Fruit fly (Drosophila melanogaster): ENCODE results near the gene CG5001.

Gene CG5001

DNA sequence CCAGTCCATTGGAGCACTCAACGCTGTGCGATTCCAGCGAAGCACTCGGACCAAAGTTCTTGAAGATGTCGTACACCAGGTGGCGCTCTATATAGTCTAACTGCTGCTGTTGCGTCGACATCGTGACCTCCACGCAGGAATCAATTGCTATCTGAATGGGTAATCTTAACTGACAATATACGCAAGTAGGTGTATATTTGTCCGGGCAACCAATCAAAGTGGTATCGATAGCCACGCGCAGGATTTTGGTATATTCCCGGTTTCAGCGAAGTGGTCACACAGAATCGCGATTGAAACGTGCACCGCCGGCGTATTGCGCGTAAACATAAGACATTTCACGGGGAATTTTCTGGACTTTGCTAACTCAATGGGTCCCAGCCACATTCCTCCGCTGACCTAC, 1.8 kb upstream of the CG5001 start, which contains the start of the genes CG5126 and Tgt (continued):
- TF ChIP-seq CG8290 (GFP tag; optimal IDR thresholded peaks at IDR 0.05) (no peak), CG8290 (tag; optimal IDR thresholded peaks at IDR 0.05) (no peak), CoRest (tag; optimal IDR thresholded peaks at IDR 0.05) (no peak), Scr (GFP tag; IDR thresholded peaks at IDR 0.05; ENCODE audit: partially characterized antibody) (peak; percentile 59), ac (GFP tag; optimal IDR thresholded peaks at IDR 0.05) (no peak), Doc2 (GFP tag; IDR thresholded peaks at IDR 0.05) (no peak), Atf-2 (GFP tag; optimal IDR thresholded peaks at IDR 0.05) (no peak), org-1 (GFP tag; optimal IDR thresholded peaks at IDR 0.05) (no peak), lola (GFP tag; optimal IDR thresholded peaks at IDR 0.05) (no peak), CG11247 (GFP tag; IDR thresholded peaks at IDR 0.05) (no peak), crc (GFP tag; optimal IDR thresholded peaks at IDR 0.05) (no peak), luna (GFP tag; optimal IDR thresholded peaks at IDR 0.05) (no peak), CG18599 (GFP tag; optimal IDR thresholded peaks at IDR 0.05) (no peak), lbe (GFP tag; optimal IDR thresholded peaks at IDR 0.05) (no peak), CG9932 (GFP tag; IDR thresholded peaks at IDR 0.05) (no peak), CG14965 (GFP tag; optimal IDR thresholded peaks at IDR 0.05; ENCODE audit: borderline replicate concordance) (no peak), bigmax (GFP tag; optimal IDR thresholded peaks at IDR 0.05) (no peak), ab (GFP tag; optimal IDR thresholded peaks at IDR 0.05) (no peak), Hand (GFP tag; optimal IDR thresholded peaks at IDR 0.05) (no peak), Atf3 (GFP tag; optimal IDR thresholded peaks at IDR 0.05) (no peak), Sin3A (optimal IDR thresholded peaks at IDR 0.05) (peak; percentile 5), en (GFP tag; optimal IDR thresholded peaks at IDR 0.05) (no peak), bsh (GFP tag; optimal IDR thresholded peaks at IDR 0.05) (no peak), PHDP (tag; optimal IDR thresholded peaks at IDR 0.05) (no peak), CG9437 (GFP tag; optimal IDR thresholded peaks at IDR 0.05) (no peak), Neu2 (GFP tag; optimal IDR thresholded peaks at IDR 0.05; ENCODE audit: borderline replicate concordance) (no peak), CG43689 (GFP tag; IDR thresholded peaks at IDR 0.05) (no peak), Kr (GFP tag; optimal IDR thresholded peaks at IDR 0.05) (no peak), CG13775 (GFP tag; optimal IDR thresholded peaks at IDR 0.05) (no peak), Ets97D (GFP tag; optimal IDR thresholded peaks at IDR 0.05) (no peak), CG8359 (GFP tag; optimal IDR thresholded peaks at IDR 0.05; ENCODE audit: borderline replicate concordance) (no peak), eyg (GFP tag; optimal IDR thresholded peaks at IDR 0.05) (no peak), fd96Cb (tag; optimal IDR thresholded peaks at IDR 0.05) (no peak), odd (GFP tag; optimal IDR thresholded peaks at IDR 0.05) (no peak), sc (optimal IDR thresholded peaks at IDR 0.05) (no peak), sc (GFP tag; optimal IDR thresholded peaks at IDR 0.05) (no peak), ind (GFP tag; optimal IDR thresholded peaks at IDR 0.05) (no peak), tll (GFP tag; optimal IDR thresholded peaks at IDR 0.05) (no peak), Gsc (GFP tag; IDR thresholded peaks at IDR 0.05) (no peak), CG15696 (tag; optimal IDR thresholded peaks at IDR 0.05) (no peak), CG17328 (GFP tag; IDR thresholded peaks at IDR 0.05) (no peak), CTCF (GFP tag; optimal IDR thresholded peaks at IDR 0.05) (peak; percentile 86), fd3F (GFP tag; optimal IDR thresholded peaks at IDR 0.05) (no peak), Hmx (GFP tag; optimal IDR thresholded peaks at IDR 0.05) (no peak), sqz (GFP tag; optimal IDR thresholded peaks at IDR 0.05) (no peak), chm (GFP tag; IDR thresholded peaks at IDR 0.05) (no peak), al (GFP tag; IDR thresholded peaks at IDR 0.05) (no peak), Sox100B (GFP tag; optimal IDR thresholded peaks at IDR 0.05) (no peak), Tbp (GFP tag; optimal IDR thresholded peaks at IDR 0.05) (no peak), CG14860 (GFP tag; IDR thresholded peaks at IDR 0.05; ENCODE audit: partially characterized antibody) (no peak), rib (GFP tag; IDR thresholded peaks at IDR 0.05) (no peak), Dref (GFP tag; IDR thresholded peaks at IDR 0.05) (peak; percentile 69), z (GFP tag; IDR thresholded peaks at IDR 0.05) (no peak)

Data from whole organism, embryonic.